Worm (Caenorhabditis elegans): ENCODE results near the gene srg-64.

srg-64 gene

ce11 chrX:15773262-15773908, 33.0 kb upstream of the srg-64 start, which contains the start of gene Y7A5A.13:
Y7A5A.13 (plus strand) TSS chrX:15773858.
- TF ChIP-seq F13H6.1 (tag; optimal IDR thresholded peaks at IDR 0.05) (no peak), fkh-10 (GFP tag; optimal IDR thresholded peaks at IDR 0.05) (no peak), lim-6 (tag; optimal IDR thresholded peaks at IDR 0.05) (no peak), ceh-45 (GFP tag; IDR thresholded peaks at IDR 0.05) (no peak), odd-2 (tag; optimal IDR thresholded peaks at IDR 0.05) (no peak), madf-2 (tag; optimal IDR thresholded peaks at IDR 0.05) (no peak), tbx-7 (tag; optimal IDR thresholded peaks at IDR 0.05) (no peak), hlh-30 (tag; optimal IDR thresholded peaks at IDR 0.05; ENCODE audit: insufficient read depth) (no peak)

- no peak for TF ChIP-seq lim-6 (tag; optimal IDR thresholded peaks at IDR 0.05)
- no peak for TF ChIP-seq lin-11 (tag; optimal IDR thresholded peaks at IDR 0.05)
- no peak for TF ChIP-seq T23F11.4 (GFP tag; optimal IDR thresholded peaks at IDR 0.05)
- no peak for TF ChIP-seq eyg-1 (tag; optimal IDR thresholded peaks at IDR 0.05)
- TF ChIP-seq hlh-13 (GFP tag; optimal IDR thresholded peaks at IDR 0.05), result no peak
- TF ChIP-seq C38D4.7 (GFP tag; optimal IDR thresholded peaks at IDR 0.05), result no peak
These were observed 32.2 kb upstream of the srg-64 start, which contains the start of gene Y7A5A.2 for ce11 chrX:15772674-15773073. Y7A5A.2 (minus strand) TSS chrX:15772735.

ce11 chrX:15771411-15771810, 31.0 kb upstream of the srg-64 start, which contains the start of gene Y7A5A.1:
Y7A5A.1 (minus strand) TSS chrX:15771493.
- no peak for TF ChIP-seq hlh-6 (tag; optimal IDR thresholded peaks at IDR 0.05)
- no peak for TF ChIP-seq mec-3 (tag; optimal IDR thresholded peaks at IDR 0.05; ENCODE audit: borderline replicate concordance)
- TF ChIP-seq ref-2 (tag; optimal IDR thresholded peaks at IDR 0.05), result no peak
- TF ChIP-seq odd-2 (tag; optimal IDR thresholded peaks at IDR 0.05), result no peak
- TF ChIP-seq hlh-13 (GFP tag; optimal IDR thresholded peaks at IDR 0.05), result no peak
- TF ChIP-seq ama-1 (optimal IDR thresholded peaks at IDR 0.05), result no peak
- no peak for TF ChIP-seq madf-2 (tag; optimal IDR thresholded peaks at IDR 0.05)
- TF ChIP-seq dve-1 (tag; optimal IDR thresholded peaks at IDR 0.05), result no peak
- no peak for TF ChIP-seq ceh-30 (tag; optimal IDR thresholded peaks at IDR 0.05)
- no peak for TF ChIP-seq nfya-1 (tag; optimal IDR thresholded peaks at IDR 0.05)
- TF ChIP-seq ceh-31 (tag; optimal IDR thresholded peaks at IDR 0.05), result no peak
- TF ChIP-seq pha-2 (tag; optimal IDR thresholded peaks at IDR 0.05), result no peak
- TF ChIP-seq ceh-19 (GFP tag; optimal IDR thresholded peaks at IDR 0.05), result no peak

- TF ChIP-seq ceh-45 (GFP tag; IDR thresholded peaks at IDR 0.05) (no peak), ceh-9 (tag; optimal IDR thresholded peaks at IDR 0.05) (no peak), pqm-1 (tag; optimal IDR thresholded peaks at IDR 0.05) (no peak)
These were observed 30.4 kb upstream of the srg-64 start for ce11 chrX:15770787-15771186.

- TF ChIP-seq ceh-6 (GFP tag; optimal IDR thresholded peaks at IDR 0.05), result no peak
- TF ChIP-seq elt-2 (tag; optimal IDR thresholded peaks at IDR 0.05), result peak; percentile 4
These were observed 29.6 kb upstream of the srg-64 start for ce11 chrX:15769895-15770559.

ce11 chrX:15768532-15768931, 28.1 kb upstream of the srg-64 start:
- TF ChIP-seq zip-5 (tag; optimal IDR thresholded peaks at IDR 0.05) (no peak), unc-42 (tag; optimal IDR thresholded peaks at IDR 0.05) (no peak), nfya-1 (tag; optimal IDR thresholded peaks at IDR 0.05) (no peak), hlh-8 (tag; optimal IDR thresholded peaks at IDR 0.05) (no peak)
